Fruit fly (Drosophila melanogaster): ENCODE data around the gene aru.

The aru gene

DNA sequence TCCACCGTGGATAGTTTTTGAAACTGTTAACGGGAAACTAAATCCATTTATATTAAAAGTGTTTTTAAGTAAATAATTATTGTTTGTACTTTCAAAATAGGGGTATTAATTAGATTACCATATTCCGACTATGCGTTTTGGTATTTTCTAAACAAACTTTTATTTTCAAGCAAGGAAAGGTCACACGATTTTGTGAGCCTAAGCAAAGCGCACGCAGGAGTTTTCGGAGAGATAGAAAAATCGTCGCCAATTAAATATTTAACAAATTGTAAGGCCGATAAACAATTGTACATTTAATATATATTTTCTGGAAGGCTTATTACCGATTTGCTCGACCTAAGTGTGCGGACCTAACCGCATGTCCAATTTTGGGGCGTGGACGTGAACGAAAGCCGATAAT, 2.1 kb upstream of the aru start, which contains the start of gene PNUTS:
TSS of gene PNUTS (plus strand) at position 181 of the 400 bp plus-strand sequence.
- no peak for TF ChIP-seq noc (tag; optimal IDR thresholded peaks at IDR 0.05)

DNA sequence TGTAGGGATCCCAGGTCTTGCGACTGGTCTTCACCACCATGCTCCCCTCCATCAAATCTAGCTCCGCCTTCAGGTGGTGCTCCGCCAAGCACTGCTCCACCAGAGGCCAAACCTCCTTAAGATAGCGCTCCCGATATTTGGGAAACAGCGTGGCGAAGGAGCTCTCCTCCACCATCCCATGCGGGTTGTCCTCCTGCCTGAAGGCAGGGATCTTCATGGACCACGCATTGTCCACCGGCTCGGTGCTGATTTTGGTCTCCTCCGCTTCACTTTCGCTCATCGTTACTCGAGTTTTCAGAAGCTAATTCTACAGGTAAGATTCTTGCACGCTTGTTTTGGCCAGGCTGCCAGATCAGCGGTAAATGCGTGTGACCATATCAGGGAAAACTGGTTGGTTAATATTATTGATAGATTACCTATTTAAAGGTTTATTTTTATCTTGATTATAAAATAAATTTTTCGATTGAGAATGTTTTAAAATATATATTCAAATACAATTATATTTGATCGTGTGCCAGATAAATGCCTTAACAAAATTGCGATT, 1.4 kb upstream of the aru start, which contains the start of gene dbe:
TSS of gene dbe (minus strand) at position 361 of the 544 bp plus-strand sequence.
- no peak for TF ChIP-seq noc (tag; optimal IDR thresholded peaks at IDR 0.05)

- TF ChIP-seq noc (tag; optimal IDR thresholded peaks at IDR 0.05) = no peak
Measured at dm6 chr2L:868961-869360, 807 bp upstream of the aru start.

DNA sequence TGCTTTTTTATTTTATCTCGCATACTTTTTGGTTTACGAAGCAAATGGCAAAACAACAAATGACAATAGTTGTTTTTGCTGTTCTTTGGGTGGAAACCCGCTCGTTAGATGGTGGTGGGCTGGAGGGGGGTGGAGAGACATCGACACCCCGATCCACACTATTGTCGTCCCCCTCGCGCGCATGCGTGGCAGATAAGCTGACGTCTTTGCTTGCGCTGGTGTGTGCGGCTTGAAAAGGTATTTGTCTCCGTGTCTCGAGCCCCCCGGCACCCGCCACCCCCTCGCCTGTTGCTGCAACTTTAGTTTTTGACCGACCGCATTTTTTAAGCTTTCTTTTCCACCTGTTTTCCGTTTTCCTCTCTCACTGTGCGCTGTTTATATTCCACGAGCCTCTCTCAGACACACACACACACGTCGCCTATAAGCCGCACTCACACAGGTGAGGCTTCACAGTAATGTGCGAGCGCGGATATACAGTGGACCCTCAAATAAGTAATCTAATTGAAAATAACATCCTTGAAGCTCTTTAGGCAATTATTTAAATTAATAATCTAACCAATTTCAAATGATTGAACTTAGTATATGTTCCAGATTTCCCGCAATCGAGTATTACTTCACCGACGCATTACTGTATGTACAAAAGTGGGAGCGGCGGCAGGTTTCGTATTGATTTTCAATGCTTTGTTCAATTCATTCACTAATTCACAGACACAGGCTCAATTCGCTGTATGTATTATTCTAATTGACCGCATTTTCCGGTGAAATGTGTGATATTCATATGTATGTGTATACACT, 1.0 kb downstream of the aru start:
- TF ChIP-seq noc (tag; optimal IDR thresholded peaks at IDR 0.05) = peak; percentile 94

DNA sequence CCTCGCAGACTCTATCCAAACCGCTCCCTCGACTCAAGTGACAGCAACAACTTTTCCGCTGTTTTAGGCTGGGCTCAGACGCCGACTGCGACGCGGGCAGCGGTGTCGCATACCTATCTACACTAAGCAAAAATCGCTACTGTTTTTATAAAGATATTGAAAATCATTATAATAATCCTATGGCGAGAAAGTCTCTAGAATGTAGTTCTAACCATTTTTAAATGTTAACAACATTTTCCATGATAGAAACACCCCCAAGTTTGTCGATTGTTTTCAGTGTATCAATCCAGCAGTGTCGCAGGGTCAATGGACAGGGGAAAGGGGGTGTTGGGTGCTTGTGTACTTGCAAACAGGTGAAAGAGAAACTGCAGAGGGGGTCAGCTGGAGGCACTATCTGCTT, 2.3 kb downstream of the aru start:
- TF ChIP-seq noc (tag; optimal IDR thresholded peaks at IDR 0.05) = peak; percentile 96

dm6 chr2L:859897-860296, 8.3 kb downstream of the aru start, which contains the start of gene CG13950:
Gene CG13950, plus strand, starts transcription at chr2L:860197.
- TF ChIP-seq noc (tag; optimal IDR thresholded peaks at IDR 0.05) = no peak

DNA sequence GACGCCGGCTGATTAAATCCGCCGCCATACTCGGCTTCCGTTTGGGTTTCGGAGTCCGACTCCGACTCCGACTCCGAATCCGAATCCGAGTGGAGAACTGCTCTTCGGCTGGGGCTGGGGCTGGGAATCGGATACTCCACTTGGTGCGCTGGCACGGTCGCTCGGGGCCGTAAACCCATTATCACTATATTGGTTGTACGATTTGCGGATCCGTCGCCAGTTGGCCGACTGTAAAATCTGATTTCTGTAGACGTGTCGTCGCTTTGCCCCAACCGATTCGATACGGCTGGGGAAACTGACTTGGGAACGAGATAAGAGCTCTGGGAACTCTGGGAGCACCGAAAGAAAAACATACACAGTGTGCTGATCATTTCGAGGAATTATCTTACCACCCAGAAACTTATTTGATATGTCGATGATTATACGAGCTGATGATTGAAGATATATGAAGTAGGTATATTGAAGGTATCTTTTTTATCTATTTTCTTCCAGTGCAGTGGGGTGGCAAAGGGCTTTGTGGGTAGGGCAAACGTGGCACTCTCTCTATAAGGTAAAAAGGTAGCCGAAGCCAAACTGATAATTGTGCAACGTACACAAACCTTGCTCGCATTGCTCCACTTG, 10.1 kb downstream of the aru start:
- peak; percentile 15 for TF ChIP-seq noc (tag; optimal IDR thresholded peaks at IDR 0.05)

DNA sequence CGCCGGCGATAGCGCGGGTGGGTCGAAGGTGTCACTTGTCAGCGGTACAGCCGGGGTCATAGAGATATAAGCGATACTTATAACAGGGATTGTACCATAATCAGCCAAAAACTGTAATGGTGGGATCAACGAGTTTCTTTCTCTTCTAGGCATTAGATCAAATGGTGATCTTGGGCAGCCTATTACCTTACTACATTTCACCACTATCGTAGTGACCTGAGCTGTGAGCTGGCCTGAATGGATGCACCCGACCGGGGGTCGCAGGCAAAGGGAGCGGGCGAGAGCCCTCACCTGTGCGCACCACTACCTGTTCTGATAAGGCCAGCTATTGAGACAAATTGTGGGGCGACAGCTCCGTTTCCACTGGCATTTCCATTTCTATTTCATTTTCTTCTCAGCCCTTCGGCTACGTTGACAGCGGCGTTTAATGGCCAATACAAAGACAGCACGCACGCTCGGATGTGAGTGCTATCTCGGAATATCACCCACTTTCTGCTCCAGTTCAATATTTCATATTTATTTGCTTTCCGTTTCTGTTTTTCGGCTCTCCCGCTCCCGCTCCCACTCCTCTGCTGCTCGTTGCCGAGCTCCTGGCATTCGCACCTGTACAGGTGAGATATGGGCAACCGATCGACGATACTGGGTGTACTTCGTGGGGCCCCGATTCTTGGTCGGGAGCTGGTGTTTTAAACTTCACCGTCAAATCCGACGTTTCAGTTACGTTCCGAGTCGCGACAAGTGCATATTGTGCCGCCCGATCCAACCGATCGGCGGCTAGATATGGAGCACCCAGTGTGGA, 11.3 kb downstream of the aru start:
- TF ChIP-seq noc (tag; optimal IDR thresholded peaks at IDR 0.05) = peak; percentile 42

dm6 chr2L:856001-856400, 12.2 kb downstream of the aru start:
- no peak for TF ChIP-seq noc (tag; optimal IDR thresholded peaks at IDR 0.05)

DNA sequence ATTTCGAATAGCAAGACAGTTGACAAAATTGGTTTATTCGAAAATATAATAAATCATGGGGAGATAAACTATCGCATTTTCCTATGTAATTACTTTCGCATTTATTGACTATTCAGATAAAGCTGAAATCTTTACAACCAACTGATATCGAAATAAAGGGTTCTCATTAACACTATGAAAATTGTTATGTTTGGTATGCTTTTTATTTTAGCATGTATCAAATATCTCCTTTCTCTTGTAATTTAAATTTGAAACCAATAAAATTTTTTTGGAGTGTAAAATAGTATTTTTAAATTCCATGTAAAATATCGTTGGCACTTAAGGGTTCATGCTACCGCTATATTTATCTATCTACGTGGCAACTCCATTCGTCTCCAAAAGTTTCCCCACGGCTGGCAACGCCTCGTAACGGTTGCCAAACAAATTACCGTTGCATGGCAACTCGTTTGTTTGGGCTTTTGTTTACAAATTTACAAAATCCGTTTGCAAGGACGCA, 13.1 kb downstream of the aru start, which contains the start of gene CG13949:
TSS of gene CG13949 (plus strand) at position 286 of the 496 bp plus-strand sequence.
- peak; percentile 17 for TF ChIP-seq noc (tag; optimal IDR thresholded peaks at IDR 0.05)

- peak; percentile 59 for TF ChIP-seq noc (tag; optimal IDR thresholded peaks at IDR 0.05)
Measured at dm6 chr2L:852647-853111, 15.5 kb downstream of the aru start, which contains the start of the genes CG4291 and kraken. Gene CG4291, minus strand, starts transcription at chr2L:852730. Gene kraken, plus strand, starts transcription at chr2L:852768.

DNA sequence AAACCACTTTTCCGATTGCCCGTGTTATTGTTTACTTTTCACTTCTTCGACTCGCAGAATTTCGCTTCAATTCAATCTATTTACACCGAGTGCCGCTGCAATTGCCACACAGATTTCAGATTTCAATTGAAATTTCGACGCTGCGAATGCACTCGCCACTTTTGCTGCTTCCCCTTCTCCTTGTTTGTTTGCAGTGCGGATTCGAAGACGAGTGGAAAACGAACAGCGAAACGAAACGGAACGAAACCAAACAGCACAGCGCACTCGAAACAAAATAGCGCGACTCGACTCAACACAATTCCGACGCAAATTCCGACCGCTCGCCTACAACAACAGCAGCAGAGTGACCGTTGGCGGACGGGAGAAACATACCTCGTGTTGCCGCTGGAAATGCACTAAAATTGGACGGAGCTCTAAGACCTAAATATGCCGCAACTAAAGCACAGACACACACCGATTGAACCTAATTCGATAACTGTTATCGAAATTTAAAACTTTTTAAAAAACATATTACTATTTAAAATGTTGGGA, 17.4 kb downstream of the aru start, which contains the start of gene drongo:
TSS of gene drongo (minus strand) at position 345 of the 531 bp plus-strand sequence.
- TF ChIP-seq noc (tag; optimal IDR thresholded peaks at IDR 0.05) = peak; percentile 36

DNA sequence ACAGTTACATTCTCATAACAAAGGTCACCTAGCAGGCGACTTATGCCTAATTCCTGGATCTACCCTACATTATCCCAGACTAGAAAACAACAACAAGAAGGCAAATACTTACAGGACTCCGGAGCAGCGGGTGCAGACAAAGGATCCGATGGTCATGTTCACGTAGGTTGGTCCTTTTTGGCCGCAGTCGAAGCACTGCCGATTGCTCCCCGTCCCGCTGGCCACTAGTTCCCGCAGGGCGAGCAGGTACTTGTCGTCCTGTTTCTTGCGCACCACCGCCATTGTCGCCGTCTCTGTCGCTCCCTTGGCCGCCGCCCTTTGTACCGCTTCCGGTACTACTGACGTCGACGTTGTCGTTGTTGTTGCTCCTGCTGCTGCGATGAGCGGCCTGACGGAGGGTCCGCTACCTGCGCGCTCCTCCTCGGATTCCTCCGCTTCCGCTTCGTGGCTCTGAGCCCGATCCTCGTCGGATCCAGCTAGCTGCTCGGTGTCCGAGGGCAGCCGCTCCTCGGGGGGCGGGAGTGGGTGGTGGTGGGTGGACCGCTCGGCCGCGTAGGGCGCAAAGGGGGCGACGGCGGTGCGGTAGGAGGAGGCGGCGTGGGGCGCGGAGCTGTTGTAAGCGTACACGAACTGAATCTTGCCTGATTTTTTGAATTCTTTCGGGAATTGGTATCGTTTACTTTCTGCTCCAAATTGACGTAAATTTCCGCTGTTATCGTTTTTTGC, 18.2 kb downstream of the aru start:
- no peak for TF ChIP-seq noc (tag; optimal IDR thresholded peaks at IDR 0.05)

DNA sequence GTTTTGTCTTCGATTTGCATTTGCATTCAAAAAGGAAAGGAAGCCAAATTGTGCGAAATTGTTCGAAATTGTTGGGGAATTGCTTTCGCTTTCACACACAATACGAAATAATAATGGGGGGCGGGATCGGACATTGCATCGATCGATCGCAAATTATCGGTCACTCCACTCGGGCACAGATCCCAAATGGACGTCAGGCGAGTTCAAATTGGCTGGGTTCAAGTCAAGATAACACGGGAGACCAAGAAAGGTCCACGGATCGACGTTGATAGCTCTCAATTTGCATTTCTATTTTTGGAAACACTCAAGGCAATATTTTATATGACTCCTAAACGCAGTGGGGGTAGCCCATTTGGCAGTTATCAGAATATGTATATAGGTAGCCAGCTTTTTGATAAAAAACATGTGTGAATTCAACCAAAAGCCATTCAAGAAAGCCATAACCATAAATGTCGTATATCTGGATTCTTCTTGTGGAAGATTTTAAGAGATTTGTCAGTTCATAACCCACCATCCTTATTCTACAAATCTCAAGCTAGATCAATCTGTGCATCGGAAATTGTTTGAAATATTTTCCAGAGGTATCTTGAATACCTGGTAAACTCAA, 18.9 kb downstream of the aru start:
- no peak for TF ChIP-seq noc (tag; optimal IDR thresholded peaks at IDR 0.05)
